Worm (Caenorhabditis elegans) whole organism, L3 larva: Measurements from ENCODE around the gene T04F3.1.

Experiments used
- R02D3.7 ChIP-seq: fragments of 150-350 bp; optimal IDR thresholded peaks from 2 replicates; lab custom pipeline; 2014; ENCODE audit warnings: missing biosample characterization, missing genetic modification characterization
- ZK546.5 ChIP-seq: sonication (generic microtip); optimal IDR thresholded peaks from 2 replicates; lab custom pipeline; 2017; ENCODE audit warnings: missing biosample characterization, missing genetic modification characterization
- aly-2 ChIP-seq: fragments of 150-350 bp; optimal IDR thresholded peaks from 2 replicates; lab custom pipeline; 2014; ENCODE audit warnings: missing biosample characterization, missing genetic modification characterization
- ceh-16 ChIP-seq: sonication (generic microtip); optimal IDR thresholded peaks from 2 replicates; lab custom pipeline; 2017; ENCODE audit warnings: missing biosample characterization, missing genetic modification characterization
- ceh-28 ChIP-seq: fragments of 150-350 bp; optimal IDR thresholded peaks from 2 replicates; lab custom pipeline; 2014; ENCODE audit warnings: missing biosample characterization, missing genetic modification reagents, missing genetic modification characterization
- daf-12 ChIP-seq: fragments of 150-350 bp; optimal IDR thresholded peaks from 2 replicates; lab custom pipeline; 2014; ENCODE audit warnings: missing biosample characterization, missing genetic modification reagents, missing genetic modification characterization
- egl-27 ChIP-seq: sonication (generic microtip); optimal IDR thresholded peaks from 4 replicates; lab custom pipeline; 2017; ENCODE audit warnings: missing biosample characterization, missing genetic modification reagents, missing genetic modification characterization
- elt-1 ChIP-seq: fragments of 150-350 bp; optimal IDR thresholded peaks from 2 replicates; lab custom pipeline; 2014; ENCODE audit warnings: missing biosample characterization, missing genetic modification characterization
- elt-2 ChIP-seq: sonication (generic microtip); optimal IDR thresholded peaks from 2 replicates; lab custom pipeline; 2016; ENCODE audit warnings: missing genetic modification reagents, mild to moderate bottlenecking, missing genetic modification characterization, missing compliant biosample characterization
- elt-3 ChIP-seq, 3 experiments: fragments of 150-350 bp in 1 of 3; sonication (generic microtip) in 2 of 3; optimal IDR thresholded peaks; 2 replicates in 2 of 3; 4 replicates in 1 of 3; lab custom pipeline; 2014 to 2017; ENCODE audit warnings: missing biosample characterization in 3 of 3, missing genetic modification characterization in 3 of 3
- eor-1 ChIP-seq, 2 experiments: fragments of 150-350 bp; optimal IDR thresholded peaks; 2 replicates each; lab custom pipeline; 2014 to 2018; ENCODE audit warnings: missing biosample characterization in 2 of 2, missing genetic modification characterization in 2 of 2
- fkh-2 ChIP-seq: fragments of 150-350 bp; optimal IDR thresholded peaks from 2 replicates; lab custom pipeline; 2014; ENCODE audit warnings: missing biosample characterization, missing genetic modification reagents, missing genetic modification characterization
- fos-1 ChIP-seq: fragments of 150-350 bp; optimal IDR thresholded peaks from 2 replicates; lab custom pipeline; 2014; ENCODE audit warnings: missing biosample characterization, missing genetic modification characterization
- jun-1 ChIP-seq: fragments of 150-350 bp; optimal IDR thresholded peaks from 2 replicates; lab custom pipeline; 2014; ENCODE audit warnings: missing biosample characterization, missing genetic modification reagents, missing genetic modification characterization
- lin-39 ChIP-seq: fragments of 150-350 bp; optimal IDR thresholded peaks from 2 replicates; lab custom pipeline; 2018; ENCODE audit warnings: missing biosample characterization, missing genetic modification reagents, missing genetic modification characterization
- lsy-12 ChIP-seq: sonication (generic microtip); optimal IDR thresholded peaks from 2 replicates; lab custom pipeline; 2016; ENCODE audit warnings: mild to moderate bottlenecking, missing genetic modification characterization, missing compliant biosample characterization
- mdl-1 ChIP-seq: fragments of 150-350 bp; optimal IDR thresholded peaks from 2 replicates; lab custom pipeline; 2014; ENCODE audit warnings: missing biosample characterization, missing genetic modification characterization
- mml-1 ChIP-seq: fragments of 150-350 bp; sonication (generic microtip); optimal IDR thresholded peaks from 3 replicates; lab custom pipeline; 2014; ENCODE audit warnings: missing biosample characterization, missing genetic modification characterization
- nfya-1 ChIP-seq: sonication (generic microtip); optimal IDR thresholded peaks from 2 replicates; lab custom pipeline; 2017; ENCODE audit warnings: missing genetic modification characterization, mild to moderate bottlenecking, missing compliant biosample characterization, antibody characterized with exemption, moderate library complexity; ENCODE audit not compliant: insufficient read depth
- nhr-11 ChIP-seq: fragments of 150-350 bp; optimal IDR thresholded peaks from 2 replicates; lab custom pipeline; 2014; ENCODE audit warnings: missing biosample characterization, missing genetic modification characterization
- nhr-12 ChIP-seq: fragments of 150-350 bp; optimal IDR thresholded peaks from 2 replicates; lab custom pipeline; 2014; ENCODE audit warnings: missing biosample characterization, missing genetic modification characterization
- nhr-23 ChIP-seq: fragments of 150-350 bp; optimal IDR thresholded peaks from 2 replicates; lab custom pipeline; 2014; ENCODE audit warnings: missing biosample characterization, missing genetic modification reagents, missing genetic modification characterization
- nhr-237 ChIP-seq: fragments of 150-350 bp; optimal IDR thresholded peaks from 2 replicates; lab custom pipeline; 2014; ENCODE audit warnings: missing biosample characterization, missing genetic modification characterization
- nhr-25 ChIP-seq: sonication (generic microtip); optimal IDR thresholded peaks from 2 replicates; lab custom pipeline; 2017; ENCODE audit warnings: missing biosample characterization, missing genetic modification characterization
- nhr-28 ChIP-seq: fragments of 150-350 bp; optimal IDR thresholded peaks from 2 replicates; lab custom pipeline; 2014; ENCODE audit warnings: missing biosample characterization, missing genetic modification characterization
- nhr-43 ChIP-seq: sonication (generic microtip); optimal IDR thresholded peaks from 2 replicates; lab custom pipeline; 2016; ENCODE audit warnings: mild to moderate bottlenecking, missing genetic modification characterization, missing compliant biosample characterization; ENCODE audit not compliant: poor library complexity, severe bottlenecking
- nhr-67 ChIP-seq: fragments of 150-350 bp; optimal IDR thresholded peaks from 2 replicates; lab custom pipeline; 2014; ENCODE audit warnings: missing biosample characterization, missing genetic modification characterization
- nhr-76 ChIP-seq: fragments of 150-350 bp; sonication (generic microtip); optimal IDR thresholded peaks from 5 replicates; lab custom pipeline; 2014; ENCODE audit warnings: missing biosample characterization, missing genetic modification characterization
- nhr-77 ChIP-seq: fragments of 150-350 bp; optimal IDR thresholded peaks from 2 replicates; lab custom pipeline; 2014; ENCODE audit warnings: missing biosample characterization, missing genetic modification characterization
- pha-4 ChIP-seq: fragments of 150-350 bp; optimal IDR thresholded peaks from 2 replicates; lab custom pipeline; 2014; ENCODE audit warnings: missing biosample characterization, missing genetic modification reagents, missing genetic modification characterization
- snpc-4 ChIP-seq: fragments of 150-350 bp; optimal IDR thresholded peaks from 2 replicates; lab custom pipeline; 2014; ENCODE audit warnings: missing biosample characterization, missing genetic modification characterization
- tbx-2 ChIP-seq: sonication (generic microtip); optimal IDR thresholded peaks from 2 replicates; lab custom pipeline; 2016; ENCODE audit warnings: mild to moderate bottlenecking, missing genetic modification characterization, missing compliant biosample characterization
- unc-39 ChIP-seq: sonication (generic microtip); optimal IDR thresholded peaks from 4 replicates; lab custom pipeline; 2017; ENCODE audit warnings: missing biosample characterization, missing genetic modification characterization
- unc-62 ChIP-seq: fragments of 150-350 bp; sonication (generic microtip); optimal IDR thresholded peaks from 4 replicates; lab custom pipeline; 2014; ENCODE audit warnings: missing biosample characterization, missing genetic modification reagents, missing genetic modification characterization
- zag-1 ChIP-seq: fragments of 150-350 bp; optimal IDR thresholded peaks from 2 replicates; lab custom pipeline; 2014; ENCODE audit warnings: missing biosample characterization, missing genetic modification characterization
- ztf-11 ChIP-seq: fragments of 150-350 bp; optimal IDR thresholded peaks from 2 replicates; lab custom pipeline; 2014; ENCODE audit warnings: missing biosample characterization, missing genetic modification characterization
- ztf-4 ChIP-seq: fragments of 150-350 bp; optimal IDR thresholded peaks from 2 replicates; lab custom pipeline; 2014; ENCODE audit warnings: missing biosample characterization, missing genetic modification characterization

The T04F3.1 gene

ce11 chrV:11800486-11800885, 60.6 kb downstream of the T04F3.1 start:
- TF ChIP-seq nfya-1 (tag; lab: Kevin White, UChicago) (peak; percentile 36), nhr-43 (tag; lab: Kevin White, UChicago) (peak; percentile 55), R02D3.7 (tag; lab: Kevin White, UChicago) (no peak), nhr-25 (tag; lab: Kevin White, UChicago) (peak; percentile 50), mdl-1 (peak; percentile 2), fkh-2 (no peak)

- TF ChIP-seq elt-3 (tag; optimal IDR thresholded peaks at IDR 0.05; lab: Kevin White, UChicago) (peak in 2 of 3 experiments; percentile 76 to 86), ceh-28 (tag; lab: Kevin White, UChicago) (peak; percentile 68), R02D3.7 (tag; lab: Kevin White, UChicago) (no peak), elt-1 (tag; lab: Kevin White, UChicago) (no peak), nhr-25 (tag; lab: Kevin White, UChicago) (peak; percentile 39), nhr-23 (tag; lab: Kevin White, UChicago) (peak; percentile 74), nhr-67 (tag; lab: Kevin White, UChicago) (no peak), ztf-4 (no peak), nhr-43 (tag; lab: Kevin White, UChicago) (peak; percentile 75), nhr-76 (tag; lab: Kevin White, UChicago) (peak; percentile 62), nfya-1 (tag; lab: Kevin White, UChicago) (no peak), elt-2 (tag; lab: Kevin White, UChicago) (peak; percentile 40), zag-1 (tag; lab: Kevin White, UChicago) (no peak), ZK546.5 (tag; lab: Kevin White, UChicago) (no peak), tbx-2 (tag; lab: Kevin White, UChicago) (peak; percentile 46), ceh-16 (tag; lab: Kevin White, UChicago) (no peak), egl-27 (tag; lab: Kevin White, UChicago) (no peak)
These were observed 61.4 kb downstream of the T04F3.1 start for ce11 chrV:11801076-11801849.

ce11 chrV:11802508-11802907, 62.6 kb downstream of the T04F3.1 start:
- TF ChIP-seq lsy-12 (tag; lab: Kevin White, UChicago) (peak; percentile 65), nhr-43 (tag; lab: Kevin White, UChicago) (peak; percentile 99), nhr-237 (no peak), unc-62 (GFP tag; lab: Kevin White, UChicago) (peak; percentile 23), ceh-28 (tag; lab: Kevin White, UChicago) (peak; percentile 41), nfya-1 (tag; lab: Kevin White, UChicago) (peak; percentile 27), elt-3 (tag; optimal IDR thresholded peaks at IDR 0.05; lab: Kevin White, UChicago) (peak; percentile 81 to 94 (median 89)), jun-1 (tag; lab: Kevin White, UChicago) (peak; percentile 46), egl-27 (tag; lab: Kevin White, UChicago) (peak; percentile 90), tbx-2 (tag; lab: Kevin White, UChicago) (peak; percentile 86), elt-2 (tag; lab: Kevin White, UChicago) (peak; percentile 32), nhr-23 (tag; lab: Kevin White, UChicago) (peak; percentile 98), nhr-25 (tag; lab: Kevin White, UChicago) (peak; percentile 96), zag-1 (tag; lab: Kevin White, UChicago) (no peak), mdl-1 (peak; percentile 76), mml-1 (tag; lab: Kevin White, UChicago) (peak; percentile 60), ztf-11 (tag; lab: Kevin White, UChicago) (no peak), nhr-76 (tag; lab: Kevin White, UChicago) (no peak), nhr-12 (no peak), unc-39 (tag; lab: Kevin White, UChicago) (no peak), R02D3.7 (tag; lab: Kevin White, UChicago) (peak; percentile 69), ZK546.5 (tag; lab: Kevin White, UChicago) (no peak)

ce11 chrV:11803518-11803994, 63.7 kb downstream of the T04F3.1 start:
- TF ChIP-seq aly-2 (tag; lab: Kevin White, UChicago), result no peak
- TF ChIP-seq nhr-11 (tag; lab: Kevin White, UChicago), result no peak
- no peak for TF ChIP-seq daf-12 (tag; lab: Kevin White, UChicago)
- TF ChIP-seq eor-1 (tag; optimal IDR thresholded peaks at IDR 0.05; lab: Kevin White, UChicago), result no peak
- peak; percentile 10 for TF ChIP-seq nhr-25 (tag; lab: Kevin White, UChicago)
- TF ChIP-seq lin-39 (tag; lab: Kevin White, UChicago), result no peak
- TF ChIP-seq snpc-4 (tag; lab: Kevin White, UChicago), result no peak
- no peak for TF ChIP-seq nfya-1 (tag; lab: Kevin White, UChicago)
- no peak for TF ChIP-seq pha-4 (tag; lab: Kevin White, UChicago)
- peak in 1 of 3 experiments; percentile 17 for TF ChIP-seq elt-3 (tag; optimal IDR thresholded peaks at IDR 0.05; lab: Kevin White, UChicago)
- no peak for TF ChIP-seq nhr-237
- TF ChIP-seq unc-39 (tag; lab: Kevin White, UChicago), result no peak
- no peak for TF ChIP-seq nhr-23 (tag; lab: Kevin White, UChicago)
- TF ChIP-seq jun-1 (tag; lab: Kevin White, UChicago), result no peak
- no peak for TF ChIP-seq ceh-16 (tag; lab: Kevin White, UChicago)
- no peak for TF ChIP-seq nhr-28
- TF ChIP-seq nhr-77 (tag; lab: Kevin White, UChicago), result no peak
- TF ChIP-seq elt-2 (tag; lab: Kevin White, UChicago), result no peak
- peak; percentile 40 for TF ChIP-seq nhr-43 (tag; lab: Kevin White, UChicago)
- no peak for TF ChIP-seq egl-27 (tag; lab: Kevin White, UChicago)
- no peak for TF ChIP-seq nhr-12
- TF ChIP-seq fos-1 (tag; lab: Kevin White, UChicago), result no peak
- no peak for TF ChIP-seq nhr-67 (tag; lab: Kevin White, UChicago)
- no peak for TF ChIP-seq ceh-28 (tag; lab: Kevin White, UChicago)
